Worm (Caenorhabditis elegans) whole organism, L1 larva: Measurements from ENCODE around the gene F39G3.5.

Experiments used
- C34B4.2 ChIP-seq: sonication (generic microtip); optimal IDR thresholded peaks from 2 replicates; lab custom pipeline; 2017; ENCODE audit warnings: mild to moderate bottlenecking, missing genetic modification characterization, missing compliant biosample characterization
- ces-1 ChIP-seq: fragments of 150-350 bp; optimal IDR thresholded peaks from 2 replicates; lab custom pipeline; 2014; ENCODE audit warnings: missing biosample characterization, missing genetic modification reagents, missing genetic modification characterization
- efl-1 ChIP-seq, 4 experiments: fragments of 150-350 bp; optimal IDR thresholded peaks in 3 of 4; peaks in 1 of 4; 1 replicate in 1 of 4; 2 replicates in 3 of 4; lab custom pipeline; 2014; ENCODE audit warnings: missing biosample characterization in 2 of 4, missing genetic modification characterization in 2 of 4, missing genetic modification reagents in 2 of 4
- elt-2 ChIP-seq: sonication (generic microtip); optimal IDR thresholded peaks from 2 replicates; lab custom pipeline; 2016; ENCODE audit warnings: missing genetic modification characterization, mild to moderate bottlenecking, inconsistent platforms, missing compliant biosample characterization, missing genetic modification reagents
- nhr-90 ChIP-seq: sonication (generic microtip); optimal IDR thresholded peaks from 2 replicates; lab custom pipeline; 2016; ENCODE audit warnings: mild to moderate bottlenecking, missing genetic modification characterization, missing compliant biosample characterization; ENCODE audit not compliant: poor library complexity
- pax-3 ChIP-seq: fragments of 200-800 bp; sonication (Bioruptor generic); optimal IDR thresholded peaks from 2 replicates; lab custom pipeline; 2018; ENCODE audit warnings: mild to moderate bottlenecking, missing genetic modification characterization, moderate library complexity, missing compliant biosample characterization
- rnt-1 ChIP-seq: sonication (generic microtip); optimal IDR thresholded peaks from 2 replicates; lab custom pipeline; 2016; ENCODE audit warnings: mild to moderate bottlenecking, missing genetic modification characterization, moderate library complexity, missing compliant biosample characterization
- skn-1 ChIP-seq: fragments of 150-350 bp; optimal IDR thresholded peaks from 2 replicates; lab custom pipeline; 2014; ENCODE audit warnings: missing biosample characterization, missing genetic modification characterization
- zag-1 ChIP-seq: fragments of 150-350 bp; optimal IDR thresholded peaks from 2 replicates; lab custom pipeline; 2014; ENCODE audit warnings: missing biosample characterization, missing genetic modification characterization

- TF ChIP-seq pax-3 (tag; lab: Kevin White, UChicago) (no peak), zag-1 (tag; lab: Kevin White, UChicago) (no peak), rnt-1 (no peak), C34B4.2 (tag; lab: Kevin White, UChicago) (no peak), elt-2 (tag; lab: Kevin White, UChicago) (no peak), nhr-90 (no peak), ces-1 (no peak), efl-1 (optimal IDR thresholded peaks at IDR 0.05; lab: Kevin White, UChicago) (no peak), efl-1 (GFP tag; optimal IDR thresholded peaks at IDR 0.05 in 1 of 2; lab: Kevin White, UChicago) (no peak), skn-1 (tag; lab: Kevin White, UChicago) (no peak)
Measured at ce11 chrV:4758540-4758939, 36.1 kb downstream of the F39G3.5 start.
